Worm (Caenorhabditis elegans) whole organism, L4/young adult: ENCODE measurements around the gene F13D12.10.

Experiments used
- W03F9.2 ChIP-seq: fragments of 150-350 bp; optimal IDR thresholded peaks from 2 replicates; lab custom pipeline; 2014; ENCODE audit warnings: missing biosample characterization, missing genetic modification characterization
- dao-5 ChIP-seq: sonication (generic microtip); optimal IDR thresholded peaks from 2 replicates; lab custom pipeline; 2016; ENCODE audit warnings: missing genotype, missing genetic modification characterization, moderate library complexity, missing compliant biosample characterization
- him-1 ChIP-seq: sonication (generic microtip); optimal IDR thresholded peaks from 2 replicates; lab custom pipeline; 2016; ENCODE audit warnings: missing genotype, missing genetic modification reagents, missing genetic modification characterization, missing compliant biosample characterization

F13D12.10 gene

DNA sequence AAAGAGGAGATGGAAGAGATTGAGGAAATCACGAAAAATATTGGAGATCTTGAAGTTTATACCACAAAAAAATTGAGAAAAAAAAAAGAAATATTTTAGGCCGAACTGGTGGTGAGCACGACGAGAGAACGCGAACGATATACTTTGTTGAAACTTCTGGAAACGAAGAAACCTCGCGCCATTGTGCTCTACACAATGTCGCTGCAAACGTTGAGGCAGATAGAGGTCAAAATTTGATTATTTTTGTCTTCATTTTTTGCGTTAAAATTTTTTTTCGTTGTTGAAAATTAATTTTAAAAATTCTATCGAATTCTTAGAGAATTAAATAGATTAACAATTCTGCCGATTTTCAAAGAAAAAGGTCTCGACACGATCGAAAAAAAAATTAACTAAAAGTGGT lies 13.0 kb upstream of the F13D12.10 start:
- TF ChIP-seq W03F9.2 (tag; lab: Kevin White, UChicago) (no peak), dao-5 (no peak), him-1 (tag; lab: Kevin White, UChicago) (no peak)

- TF ChIP-seq dao-5 (no peak), W03F9.2 (tag; lab: Kevin White, UChicago) (no peak), him-1 (tag; lab: Kevin White, UChicago) (no peak)
These were observed 7.8 kb upstream of the F13D12.10 start, which contains the start of gene VF13D12L.3 for ce11 chrII:11705787-11706186. VF13D12L.3 (plus strand) TSS chrII:11706009.

DNA sequence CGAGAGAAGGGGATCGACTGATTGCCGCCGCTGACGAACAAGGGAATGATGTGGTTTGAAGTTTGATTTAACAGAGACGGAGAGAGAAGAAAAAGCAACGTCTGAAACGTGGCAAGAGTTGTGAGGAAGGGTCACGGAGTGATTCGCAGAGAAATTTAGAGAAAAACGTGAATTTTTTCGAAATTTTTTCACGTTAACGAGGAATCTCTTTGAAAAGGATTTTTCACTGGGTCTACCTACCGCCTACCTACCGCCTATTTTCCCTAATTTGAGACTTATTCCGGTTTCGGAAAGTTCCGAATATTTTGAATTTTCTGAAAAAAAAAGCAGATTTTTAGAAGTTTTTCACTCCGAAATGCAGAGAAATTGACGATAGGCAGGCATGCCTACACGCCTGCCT lies 4.1 kb upstream of the F13D12.10 start, which contains the start of gene fcmt-1:
Gene fcmt-1 (minus strand): TSS at position 101 of the 400 bp plus-strand sequence.
- TF ChIP-seq dao-5 (no peak), him-1 (tag; lab: Kevin White, UChicago) (no peak), W03F9.2 (tag; lab: Kevin White, UChicago) (no peak)

DNA sequence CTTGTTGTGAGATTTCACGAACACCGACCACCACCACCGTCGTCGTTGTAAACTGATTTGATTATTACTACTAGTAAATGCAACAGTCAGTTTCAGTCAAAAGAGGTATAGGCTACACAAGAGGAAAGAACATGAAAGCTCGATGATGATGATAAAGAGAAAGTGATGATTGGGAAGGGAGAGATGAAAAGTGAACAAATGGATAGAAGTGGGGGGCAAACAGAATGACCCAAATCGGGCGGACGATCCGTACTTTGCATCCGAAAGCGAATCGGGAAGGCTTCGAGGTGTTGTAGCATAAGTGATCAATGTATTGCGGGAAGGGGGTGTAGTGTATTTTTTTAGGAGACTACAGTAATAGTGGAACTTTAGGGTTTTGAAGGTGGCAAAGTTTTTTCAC lies 2.8 kb upstream of the F13D12.10 start:
- TF ChIP-seq dao-5 (no peak), W03F9.2 (tag; lab: Kevin White, UChicago) (no peak), him-1 (tag; lab: Kevin White, UChicago) (no peak)

- no peak for TF ChIP-seq dao-5
These were observed 1.1 kb downstream of the F13D12.10 start for ce11 chrII:11714728-11715127.

DNA sequence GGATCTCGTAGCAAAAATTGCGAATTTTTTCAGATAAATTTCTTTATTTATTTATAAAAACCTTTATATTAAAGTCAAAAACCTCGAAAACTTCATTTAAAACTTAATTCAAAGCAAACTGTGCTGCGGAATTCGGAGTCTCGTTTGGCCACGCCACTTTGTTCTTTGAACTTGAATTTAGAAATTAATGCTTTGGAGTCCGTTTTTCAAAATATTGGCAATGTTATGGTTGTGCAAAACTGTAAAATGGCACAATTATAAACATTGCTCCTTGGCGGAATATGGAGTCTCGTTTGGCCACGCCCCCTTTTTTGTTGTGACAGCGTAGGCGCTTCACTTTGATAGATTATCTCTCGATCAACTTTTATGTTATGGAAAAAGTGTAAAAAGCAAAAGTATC lies 5.9 kb downstream of the F13D12.10 start:
- TF ChIP-seq him-1 (tag; lab: Kevin White, UChicago) (no peak), W03F9.2 (tag; lab: Kevin White, UChicago) (no peak), dao-5 (no peak)

DNA sequence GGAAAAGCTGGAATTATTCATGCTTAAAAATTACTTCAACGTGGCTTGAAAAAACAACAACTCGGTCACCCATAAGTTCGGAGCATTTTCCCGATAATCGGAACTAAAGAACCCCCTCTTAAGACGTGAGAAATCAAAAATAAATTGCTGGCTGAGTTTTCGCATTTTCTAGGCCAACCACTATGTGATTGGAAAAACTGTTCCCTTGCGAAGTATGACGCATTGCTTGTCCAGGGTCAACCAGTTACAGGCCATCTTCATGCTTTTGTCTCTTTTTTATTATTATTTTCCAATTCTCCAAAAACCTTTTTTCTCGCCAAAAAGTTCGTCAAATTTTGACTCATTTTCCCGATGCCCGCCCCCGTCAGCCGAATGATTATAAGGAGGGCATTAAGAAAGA lies 6.5 kb downstream of the F13D12.10 start, which contains the start of gene F13D12.3:
Gene F13D12.3 (plus strand): TSS at position 301 of the 400 bp plus-strand sequence.
- no peak for TF ChIP-seq dao-5
- no peak for TF ChIP-seq W03F9.2 (tag; lab: Kevin White, UChicago)
- no peak for TF ChIP-seq him-1 (tag; lab: Kevin White, UChicago)

DNA sequence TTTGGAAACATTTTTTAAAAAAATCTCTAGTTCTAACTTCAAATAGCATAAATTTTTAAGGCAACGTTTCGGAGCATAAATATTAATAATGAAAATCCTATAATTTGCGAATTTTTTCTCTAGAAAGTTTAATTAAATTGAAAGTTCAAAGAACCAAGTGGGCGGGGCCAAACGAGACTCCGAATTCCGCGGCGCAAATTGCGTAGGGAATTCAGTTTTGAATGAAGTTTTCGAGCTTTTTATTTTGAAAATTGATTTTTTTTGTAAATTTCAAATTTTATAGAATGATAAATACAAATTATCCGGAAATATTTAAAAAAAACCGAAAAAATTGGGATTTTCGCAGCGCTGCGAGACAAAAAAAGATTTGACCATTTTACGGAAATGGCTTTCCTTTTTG lies 7.2 kb downstream of the F13D12.10 start:
- no peak for TF ChIP-seq dao-5
- TF ChIP-seq W03F9.2 (tag; lab: Kevin White, UChicago), result no peak
- TF ChIP-seq him-1 (tag; lab: Kevin White, UChicago), result no peak

- TF ChIP-seq W03F9.2 (tag; lab: Kevin White, UChicago), result no peak
- TF ChIP-seq dao-5, result no peak
- TF ChIP-seq him-1 (tag; lab: Kevin White, UChicago), result no peak
These were observed 8.0 kb downstream of the F13D12.10 start for ce11 chrII:11721604-11722003.

- no peak for TF ChIP-seq dao-5
- TF ChIP-seq him-1 (tag; lab: Kevin White, UChicago), result no peak
- no peak for TF ChIP-seq W03F9.2 (tag; lab: Kevin White, UChicago)
These were observed 8.6 kb downstream of the F13D12.10 start for ce11 chrII:11722164-11722563.

- no peak for TF ChIP-seq dao-5
- no peak for TF ChIP-seq him-1 (tag; lab: Kevin White, UChicago)
- no peak for TF ChIP-seq W03F9.2 (tag; lab: Kevin White, UChicago)
These were observed 10.3 kb downstream of the F13D12.10 start, which contains the start of gene ldh-1 for ce11 chrII:11723904-11724303. ldh-1 (plus strand) TSS chrII:11724204.

DNA sequence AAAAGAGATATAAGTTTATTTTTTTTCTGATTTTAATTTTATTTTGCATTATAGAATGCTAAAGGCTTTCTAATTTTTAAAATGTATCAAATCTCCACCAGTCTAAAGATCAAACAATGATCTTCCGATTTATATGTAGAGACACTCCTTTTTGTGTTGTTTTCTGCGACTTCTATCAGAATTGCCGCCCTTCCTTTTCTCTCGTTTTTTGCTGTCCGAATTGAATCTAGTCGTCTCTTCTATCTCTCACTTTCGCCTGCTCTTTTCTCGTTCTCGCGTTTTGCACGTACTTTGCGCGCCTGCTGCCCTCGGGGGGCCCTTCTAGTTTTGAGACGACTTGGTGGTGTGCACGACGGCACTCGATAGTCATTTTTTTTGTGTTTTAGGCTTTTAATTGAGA lies 10.8 kb downstream of the F13D12.10 start:
- no peak for TF ChIP-seq dao-5
- no peak for TF ChIP-seq W03F9.2 (tag; lab: Kevin White, UChicago)
- TF ChIP-seq him-1 (tag; lab: Kevin White, UChicago), result no peak

ce11 chrII:11725615-11726014 lies 12.0 kb downstream of the F13D12.10 start:
- TF ChIP-seq W03F9.2 (tag; lab: Kevin White, UChicago), result no peak

ce11 chrII:11726470-11727106 lies 13.0 kb downstream of the F13D12.10 start, which contains the start of gene F13D12.5:
F13D12.5 (plus strand) TSS chrII:11726814.
- peak; percentile 38 for TF ChIP-seq W03F9.2 (tag; lab: Kevin White, UChicago)
- no peak for TF ChIP-seq dao-5

DNA sequence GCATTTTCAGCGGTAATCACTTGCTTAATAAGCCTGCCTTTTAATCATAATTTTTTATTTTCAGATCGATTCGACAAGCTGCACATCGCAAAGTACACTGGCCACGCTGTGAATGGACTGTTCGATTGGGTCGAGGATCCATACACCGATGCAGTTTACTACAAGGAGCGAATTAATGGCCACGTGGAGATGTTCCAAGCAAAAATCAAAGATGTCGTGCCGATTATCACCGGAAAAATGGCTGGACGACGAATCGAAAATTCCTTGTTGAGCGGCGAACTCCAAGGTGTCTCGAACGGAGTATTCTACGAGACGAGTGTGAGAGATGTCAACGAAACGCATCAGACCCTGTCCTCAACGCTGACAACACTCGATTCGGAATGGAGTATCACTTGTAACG lies 13.8 kb downstream of the F13D12.10 start:
- TF ChIP-seq dao-5, result no peak
- no peak for TF ChIP-seq W03F9.2 (tag; lab: Kevin White, UChicago)
- TF ChIP-seq him-1 (tag; lab: Kevin White, UChicago), result no peak
